Fruit fly (Drosophila melanogaster) whole organism, embryonic: ENCODE data around the gene Tango5.

Experiments used
- Abd-B ChIP-seq: fragments of 200-800 bp; sonication (Bioruptor generic); optimal IDR thresholded peaks from 2 replicates; lab custom pipeline; 2018; ENCODE audit warnings: missing biosample characterization, mild to moderate bottlenecking, missing genetic modification characterization, moderate library complexity
- CG12236 ChIP-seq: fragments of 200-800 bp; sonication (Bioruptor generic); optimal IDR thresholded peaks from 2 replicates; lab custom pipeline; 2016; ENCODE audit warnings: missing biosample characterization, missing genetic modification characterization
- CG1529 ChIP-seq: fragments of 200-800 bp; sonication (Bioruptor generic); optimal IDR thresholded peaks from 3 replicates; lab custom pipeline; 2018; ENCODE audit warnings: missing biosample characterization, missing genetic modification characterization
- CG15696 ChIP-seq: fragments of 200-800 bp; sonication (Bioruptor generic); optimal IDR thresholded peaks from 2 replicates; lab custom pipeline; 2019; ENCODE audit warnings: missing biosample characterization, mild to moderate bottlenecking, missing genetic modification characterization, moderate library complexity
- CG16813 ChIP-seq: fragments of 200-800 bp; sonication (Bioruptor generic); IDR thresholded peaks from 3 replicates; pipeline ENCODE4 v1.3.6; 2022; ENCODE audit warnings: missing biosample characterization, missing genetic modification characterization; ENCODE audit not compliant: partially characterized antibody
- CG17186 ChIP-seq: fragments of 200-800 bp; sonication (Bioruptor generic); optimal IDR thresholded peaks from 3 replicates; lab custom pipeline; 2017; ENCODE audit warnings: missing biosample characterization, missing genetic modification reagents, missing genetic modification characterization
- CG17361 ChIP-seq: fragments of 200-800 bp; sonication (Bioruptor generic); IDR thresholded peaks from 3 replicates; pipeline ENCODE4 v1.3.6; 2022; ENCODE audit warnings: missing biosample characterization, missing genetic modification characterization
- CG1792 ChIP-seq: fragments of 200-800 bp; sonication (Bioruptor generic); optimal IDR thresholded peaks from 2 replicates; lab custom pipeline; 2016; ENCODE audit warnings: missing biosample characterization, missing genetic modification characterization
- CG1832 ChIP-seq: fragments of 200-800 bp; sonication (Bioruptor generic); optimal IDR thresholded peaks from 2 replicates; lab custom pipeline; 2017; ENCODE audit warnings: missing biosample characterization, mild to moderate bottlenecking, missing genetic modification characterization, inconsistent platforms
- CG31224 ChIP-seq: fragments of 200-800 bp; sonication (Bioruptor generic); IDR thresholded peaks from 2 replicates; pipeline ENCODE4 v1.3.6; 2022; ENCODE audit warnings: missing biosample characterization, missing genetic modification characterization
- CG31365 ChIP-seq: fragments of 200-800 bp; sonication (Bioruptor generic); optimal IDR thresholded peaks from 2 replicates; lab custom pipeline; 2018; ENCODE audit warnings: missing biosample characterization, mild to moderate bottlenecking, missing genetic modification characterization
- CG32767 ChIP-seq: fragments of 200-800 bp; sonication (Bioruptor generic); IDR thresholded peaks from 2 replicates; pipeline ENCODE4 v1.3.6; 2022; ENCODE audit warnings: missing biosample characterization, missing genetic modification characterization
- CG4360 ChIP-seq: fragments of 200-800 bp; sonication (Bioruptor generic); IDR thresholded peaks from 2 replicates; pipeline ENCODE4 v1.3.6; 2022; ENCODE audit warnings: missing biosample characterization, missing genetic modification characterization
- CG4707 ChIP-seq: fragments of 200-800 bp; sonication (Bioruptor generic); optimal IDR thresholded peaks from 2 replicates; lab custom pipeline; 2018; ENCODE audit warnings: missing biosample characterization, mild to moderate bottlenecking, missing genetic modification characterization, moderate library complexity
- CG5245 ChIP-seq: fragments of 200-800 bp; sonication (Bioruptor generic); optimal IDR thresholded peaks from 3 replicates; lab custom pipeline; 2016; ENCODE audit warnings: missing biosample characterization, missing genetic modification characterization
- CG5953 ChIP-seq: fragments of 200-800 bp; sonication (Bioruptor generic); IDR thresholded peaks from 2 replicates; pipeline ENCODE4 v1.3.6; 2022; ENCODE audit warnings: missing biosample characterization, missing genetic modification characterization
- CG6689 ChIP-seq: fragments of 200-800 bp; sonication (Bioruptor generic); IDR thresholded peaks from 2 replicates; pipeline ENCODE4 v1.3.6; 2022; ENCODE audit warnings: missing biosample characterization, missing genetic modification characterization
- CG7987 ChIP-seq: fragments of 200-800 bp; sonication (Bioruptor generic); optimal IDR thresholded peaks from 2 replicates; lab custom pipeline; 2018; ENCODE audit warnings: missing biosample characterization, mild to moderate bottlenecking, missing genetic modification characterization, moderate library complexity
- CG8281 ChIP-seq: fragments of 200-800 bp; sonication (Bioruptor generic); optimal IDR thresholded peaks from 2 replicates; lab custom pipeline; 2018; ENCODE audit warnings: missing biosample characterization, mild to moderate bottlenecking, missing genetic modification characterization, moderate library complexity
- CG8290 ChIP-seq, 3 experiments: fragments of 200-800 bp; sonication (Bioruptor generic); optimal IDR thresholded peaks; 2 replicates each; lab custom pipeline; 2016 to 2019; ENCODE audit warnings: missing biosample characterization in 3 of 3, missing genetic modification characterization in 3 of 3, mild to moderate bottlenecking in 2 of 3, moderate library complexity in 1 of 3
- CHES-1-like ChIP-seq: fragments of 200-800 bp; sonication (Bioruptor generic); optimal IDR thresholded peaks from 2 replicates; lab custom pipeline; 2016; ENCODE audit warnings: missing biosample characterization, missing genetic modification characterization
- Deaf1 ChIP-seq: fragments of 200-800 bp; optimal IDR thresholded peaks from 3 replicates; lab custom pipeline; 2019; ENCODE audit warnings: missing biosample characterization, mild to moderate bottlenecking, missing genetic modification characterization, moderate library complexity
- E2f1 ChIP-seq: fragments of 200-800 bp; sonication (Bioruptor generic); IDR thresholded peaks from 2 replicates; pipeline ENCODE4 v1.3.6; 2022; ENCODE audit warnings: missing biosample characterization, missing genetic modification characterization
- E2f2 ChIP-seq: fragments of 200-800 bp; sonication (Bioruptor generic); IDR thresholded peaks from 2 replicates; pipeline ENCODE4 v1.3.6; 2022; ENCODE audit warnings: missing biosample characterization, missing genetic modification characterization
- HLH54F ChIP-seq: fragments of 200-800 bp; sonication (Bioruptor generic); optimal IDR thresholded peaks from 3 replicates; lab custom pipeline; 2016; ENCODE audit warnings: missing biosample characterization, missing genetic modification characterization
- Hr78 ChIP-seq, 2 experiments: fragments of 200-800 bp in 1 of 2; fragments of >200 bp in 1 of 2; sonication (Bioruptor generic) in 1 of 2; optimal IDR thresholded peaks; 2 replicates each; lab custom pipeline; 2017 to 2019; ENCODE audit warnings: missing biosample characterization in 2 of 2, missing genetic modification characterization in 2 of 2, mild to moderate bottlenecking in 1 of 2, moderate library complexity in 1 of 2
- Mrtf ChIP-seq: fragments of 200-800 bp; sonication (Bioruptor generic); IDR thresholded peaks from 3 replicates; pipeline ENCODE4 v1.3.6; 2022; ENCODE audit warnings: missing biosample characterization, missing genetic modification characterization
- NC2β ChIP-seq: fragments of 200-800 bp; sonication (Bioruptor generic); optimal IDR thresholded peaks from 2 replicates; lab custom pipeline; 2016; ENCODE audit warnings: missing biosample characterization, missing genetic modification characterization
- Nf-YA ChIP-seq: fragments of 200-800 bp; sonication (Bioruptor generic); IDR thresholded peaks from 2 replicates; pipeline ENCODE4 v1.3.6; 2022; ENCODE audit warnings: missing biosample characterization, missing genetic modification characterization
- Scr ChIP-seq: fragments of 200-800 bp; sonication (Bioruptor generic); IDR thresholded peaks from 2 replicates; pipeline ENCODE4 v1.3.6; 2022; ENCODE audit warnings: missing biosample characterization, missing genetic modification characterization; ENCODE audit not compliant: partially characterized antibody
- cad ChIP-seq: fragments of >200 bp; optimal IDR thresholded peaks from 2 replicates; lab custom pipeline; 2017; ENCODE audit warnings: missing biosample characterization, missing genetic modification characterization
- chif ChIP-seq, 2 experiments: fragments of 200-800 bp; sonication (Bioruptor generic); optimal IDR thresholded peaks; 3 replicates each; lab custom pipeline; 2016; ENCODE audit warnings: missing biosample characterization in 2 of 2, missing genetic modification characterization in 2 of 2
- chm ChIP-seq: fragments of 200-800 bp; sonication (Bioruptor generic); IDR thresholded peaks from 2 replicates; pipeline ENCODE4 v1.3.6; 2022; ENCODE audit warnings: missing biosample characterization, missing genetic modification characterization
- dmrt11E ChIP-seq: fragments of 200-800 bp; sonication (Bioruptor generic); optimal IDR thresholded peaks from 3 replicates; lab custom pipeline; 2018; ENCODE audit warnings: missing biosample characterization, mild to moderate bottlenecking, missing genetic modification characterization, moderate library complexity
- gfzf ChIP-seq: fragments of 200-800 bp; sonication (Bioruptor generic); optimal IDR thresholded peaks from 2 replicates; lab custom pipeline; 2016; ENCODE audit warnings: missing biosample characterization, mild to moderate bottlenecking, missing genetic modification characterization, moderate library complexity
- gt ChIP-seq: fragments of 200-800 bp; sonication (Bioruptor generic); IDR thresholded peaks from 2 replicates; pipeline ENCODE4 v1.3.6; 2022; ENCODE audit warnings: missing biosample characterization, missing genetic modification characterization
- hbn ChIP-seq: fragments of 200-800 bp; sonication (Bioruptor generic); IDR thresholded peaks from 2 replicates; pipeline ENCODE4 v1.3.6; 2022; ENCODE audit warnings: missing biosample characterization, missing genetic modification characterization; ENCODE audit not compliant: partially characterized antibody
- ken ChIP-seq: fragments of 200-800 bp; sonication (Bioruptor generic); IDR thresholded peaks from 3 replicates; pipeline ENCODE4 v1.3.6; 2022; ENCODE audit warnings: missing biosample characterization, missing genetic modification characterization
- nau ChIP-seq: fragments of 200-800 bp; sonication (Bioruptor generic); optimal IDR thresholded peaks from 3 replicates; lab custom pipeline; 2017; ENCODE audit warnings: missing biosample characterization, mild to moderate bottlenecking, missing genetic modification characterization, missing genetic modification reagents
- nerfin-1 ChIP-seq: fragments of 200-800 bp; sonication (Bioruptor generic); optimal IDR thresholded peaks from 3 replicates; lab custom pipeline; 2019; ENCODE audit warnings: missing biosample characterization, mild to moderate bottlenecking, missing genetic modification characterization, moderate library complexity
- onecut ChIP-seq: fragments of 200-800 bp; sonication (Bioruptor generic); IDR thresholded peaks from 2 replicates; pipeline ENCODE4 v1.3.6; 2022; ENCODE audit warnings: missing biosample characterization, missing genetic modification characterization
- prd ChIP-seq, 3 experiments: fragments of >200 bp in 2 of 3; fragments of 200-800 bp in 1 of 3; sonication (Bioruptor generic) in 1 of 3; optimal IDR thresholded peaks in 2 of 3; IDR thresholded peaks in 1 of 3; 2 replicates in 2 of 3; 3 replicates in 1 of 3; pipeline versions ENCODE4 v1.3.6 to Lab custom; 2017 to 2022; ENCODE audit warnings: missing biosample characterization in 1 of 3, missing genetic modification characterization in 1 of 3
- sqz ChIP-seq: fragments of 200-800 bp; sonication (Bioruptor generic); optimal IDR thresholded peaks from 3 replicates; lab custom pipeline; 2018; ENCODE audit warnings: missing biosample characterization, mild to moderate bottlenecking, missing genetic modification characterization
- tap ChIP-seq: fragments of 200-800 bp; optimal IDR thresholded peaks from 3 replicates; lab custom pipeline; 2019; ENCODE audit warnings: missing biosample characterization, mild to moderate bottlenecking, missing genetic modification characterization, moderate library complexity
- trem ChIP-seq: fragments of 200-800 bp; optimal IDR thresholded peaks from 3 replicates; lab custom pipeline; 2019; ENCODE audit warnings: missing biosample characterization, mild to moderate bottlenecking, missing genetic modification characterization, moderate library complexity
- zfh1 ChIP-seq: fragments of 200-800 bp; sonication (Bioruptor generic); IDR thresholded peaks from 3 replicates; pipeline ENCODE4 v1.3.6; 2022; ENCODE audit warnings: missing biosample characterization, missing genetic modification characterization

The Tango5 gene

dm6 chrX:10745590-10745953, 18.6 kb downstream of the Tango5 start (continued):
- TF ChIP-seq CG17186 (GFP tag; lab: Kevin White, UChicago) (no peak), CG1529 (GFP tag; lab: Kevin White, UChicago) (no peak), gfzf (no peak), chm (GFP tag; lab: Robert Waterston, UW) (no peak), Hr78 (GFP tag; optimal IDR thresholded peaks at IDR 0.05; lab: Kevin White, UChicago) (peak in 1 of 2 experiments; percentile 20), Scr (GFP tag; lab: Robert Waterston, UW) (no peak)

dm6 chrX:10744773-10745589, 19.2 kb downstream of the Tango5 start, which contains the start of gene stx:
stx (minus strand) TSS chrX:10744943.
- peak; percentile 92 for TF ChIP-seq hbn (GFP tag; lab: Robert Waterston, UW)
- peak; percentile 54; the same call in 1 of the 3 replicates for TF ChIP-seq Mrtf (GFP tag; lab: Robert Waterston, UW)
- TF ChIP-seq nerfin-1: no peak
- no peak for TF ChIP-seq CG5245
- TF ChIP-seq cad: no peak
- TF ChIP-seq nau (GFP tag; lab: Kevin White, UChicago): no peak
- TF ChIP-seq E2f2 (GFP tag; lab: Robert Waterston, UW): peak; percentile 48; the same call in 1 of the 2 replicates
- no peak for TF ChIP-seq CG8281 (tag; lab: Kevin White, UChicago)
- TF ChIP-seq CG31224: 0 out of 2 replicates have a peak, but pooled peaks have one; percentile 16
- TF ChIP-seq CG4707: peak; percentile 25
- peak; percentile 11 for TF ChIP-seq NC2β
- no peak for TF ChIP-seq CG8290 (GFP tag; optimal IDR thresholded peaks at IDR 0.05; lab: Kevin White, UChicago)
- peak in 1 of 2 experiments; percentile 80 for TF ChIP-seq CG8290 (tag; optimal IDR thresholded peaks at IDR 0.05; lab: Kevin White, UChicago)
- TF ChIP-seq Deaf1 (tag; lab: Kevin White, UChicago): peak; percentile 44
- TF ChIP-seq CG6689 (GFP tag; lab: Robert Waterston, UW): 0 out of 2 replicates have a peak, but pooled peaks have one; percentile 28
- peak; percentile 10 for TF ChIP-seq CG31365 (tag; lab: Kevin White, UChicago)
- no peak for TF ChIP-seq chif (GFP tag; optimal IDR thresholded peaks at IDR 0.05; lab: Kevin White, UChicago)
- TF ChIP-seq sqz (GFP tag; lab: Kevin White, UChicago): peak; percentile 15
- no peak for TF ChIP-seq prd (optimal IDR thresholded peaks at IDR 0.05; lab: Kevin White, UChicago)
- 0 out of 3 replicates have a peak, but pooled peaks have one; percentile 11 for TF ChIP-seq prd (GFP tag; IDR thresholded peaks at IDR 0.05; lab: Robert Waterston, UW)
- TF ChIP-seq Nf-YA (GFP tag; lab: Robert Waterston, UW): no peak
- peak; percentile 33 for TF ChIP-seq CHES-1-like (GFP tag; lab: Kevin White, UChicago)
- peak; percentile 45 for TF ChIP-seq trem (tag; lab: Kevin White, UChicago)
- no peak for TF ChIP-seq dmrt11E
- TF ChIP-seq CG32767 (GFP tag; lab: Robert Waterston, UW): 0 out of 2 replicates have a peak, but pooled peaks have one; percentile 35
- TF ChIP-seq onecut (GFP tag; lab: Robert Waterston, UW): peak; percentile 59
- TF ChIP-seq tap (tag; lab: Kevin White, UChicago): no peak
- peak; percentile 45; the same call in 1 of the 2 replicates for TF ChIP-seq E2f1
- peak; percentile 48; the same call in 2 of the 3 replicates for TF ChIP-seq zfh1 (GFP tag; lab: Robert Waterston, UW)
- no peak for TF ChIP-seq gt (GFP tag; lab: Robert Waterston, UW)
- peak; percentile 30 for TF ChIP-seq CG1792 (GFP tag; lab: Kevin White, UChicago)
- peak; percentile 48 for TF ChIP-seq CG7987
- TF ChIP-seq CG12236: no peak
- peak; percentile 57; the same call in 2 of the 3 replicates for TF ChIP-seq CG17361 (GFP tag; lab: Robert Waterston, UW)
- TF ChIP-seq HLH54F (GFP tag; lab: Kevin White, UChicago): peak; percentile 2
- TF ChIP-seq ken (GFP tag; lab: Robert Waterston, UW): peak; percentile 56; the same call in 1 of the 3 replicates
- peak; percentile 26 for TF ChIP-seq Abd-B
- TF ChIP-seq CG4360 (GFP tag; lab: Robert Waterston, UW): peak; percentile 47; the same call in 1 of the 2 replicates
- TF ChIP-seq CG16813 (GFP tag; lab: Robert Waterston, UW): peak; percentile 99
- TF ChIP-seq CG15696: no peak
- peak; percentile 61 for TF ChIP-seq CG5953 (GFP tag; lab: Robert Waterston, UW)
- no peak for TF ChIP-seq CG1832 (GFP tag; lab: Kevin White, UChicago)
